Fruit fly (Drosophila melanogaster): ENCODE results near the gene CG7214.

- TF ChIP-seq CG13624 (GFP tag; optimal IDR thresholded peaks at IDR 0.05) (no peak), exex (tag; optimal IDR thresholded peaks at IDR 0.05) (no peak), CG8924 (tag; optimal IDR thresholded peaks at IDR 0.05) (no peak), gcm (GFP tag; optimal IDR thresholded peaks at IDR 0.05) (no peak), emc (GFP tag; optimal IDR thresholded peaks at IDR 0.05) (no peak), Taf1 (GFP tag; IDR thresholded peaks at IDR 0.05) (no peak), CG15073 (GFP tag; optimal IDR thresholded peaks at IDR 0.05) (no peak), CG8281 (tag; optimal IDR thresholded peaks at IDR 0.05) (no peak), rib (GFP tag; IDR thresholded peaks at IDR 0.05) (no peak), CG5953 (GFP tag; IDR thresholded peaks at IDR 0.05) (no peak), Max (GFP tag; optimal IDR thresholded peaks at IDR 0.05) (no peak), vfl (GFP tag; optimal IDR thresholded peaks at IDR 0.05) (no peak), CG5245 (GFP tag; optimal IDR thresholded peaks at IDR 0.05) (no peak), disco-r (GFP tag; optimal IDR thresholded peaks at IDR 0.05) (no peak)
Observed at dm6 chr2L:7781165-7781564, 36.5 kb upstream of the CG7214 start, which contains the start of gene CG7164.

Data from whole organism, embryonic.